Fruit fly (Drosophila melanogaster) whole organism, embryonic: Measurements from ENCODE around the gene HHEX.

ENCODE experiments used
- ATbp ChIP-seq: fragments of 200-800 bp; sonication (Bioruptor generic); optimal IDR thresholded peaks from 2 replicates; lab custom pipeline; 2017; ENCODE audit warnings: missing biosample characterization, mild to moderate bottlenecking, missing genetic modification characterization, missing genetic modification reagents
- Antp ChIP-seq: fragments of 200-800 bp; sonication (Bioruptor generic); optimal IDR thresholded peaks from 3 replicates; lab custom pipeline; 2016; ENCODE audit warnings: missing biosample characterization, missing genetic modification characterization
- Asciz ChIP-seq: fragments of 200-800 bp; sonication (Bioruptor generic); optimal IDR thresholded peaks from 2 replicates; lab custom pipeline; 2017; ENCODE audit warnings: missing biosample characterization, mild to moderate bottlenecking, missing genetic modification characterization, missing genetic modification reagents
- Bdp1 ChIP-seq: fragments of 200-800 bp; sonication (Bioruptor generic); optimal IDR thresholded peaks from 3 replicates; lab custom pipeline; 2016; ENCODE audit warnings: missing biosample characterization, missing genetic modification characterization
- CG10274 ChIP-seq: fragments of 200-800 bp; sonication (Bioruptor generic); optimal IDR thresholded peaks from 3 replicates; lab custom pipeline; 2017; ENCODE audit warnings: missing biosample characterization, mild to moderate bottlenecking, missing genetic modification characterization
- CG12391 ChIP-seq: fragments of 200-800 bp; sonication (Bioruptor generic); optimal IDR thresholded peaks from 3 replicates; lab custom pipeline; 2018; ENCODE audit warnings: missing biosample characterization, mild to moderate bottlenecking, missing genetic modification characterization, moderate library complexity
- CG13775 ChIP-seq: fragments of 200-800 bp; sonication (Bioruptor generic); optimal IDR thresholded peaks from 3 replicates; lab custom pipeline; 2017; ENCODE audit warnings: missing biosample characterization, mild to moderate bottlenecking, missing genetic modification characterization
- CG14441 ChIP-seq: fragments of 200-800 bp; sonication (Bioruptor generic); IDR thresholded peaks from 2 replicates; pipeline ENCODE4 v1.3.6; 2022; ENCODE audit warnings: missing biosample characterization, missing genetic modification characterization
- CG15269 ChIP-seq: fragments of 200-800 bp; sonication (Bioruptor generic); optimal IDR thresholded peaks from 2 replicates; lab custom pipeline; 2018; ENCODE audit warnings: missing biosample characterization, mild to moderate bottlenecking, missing genetic modification characterization, moderate library complexity
- CG1529 ChIP-seq: fragments of 200-800 bp; sonication (Bioruptor generic); optimal IDR thresholded peaks from 3 replicates; lab custom pipeline; 2018; ENCODE audit warnings: missing biosample characterization, missing genetic modification characterization
- CG15514 ChIP-seq: fragments of 200-800 bp; sonication (Bioruptor generic); optimal IDR thresholded peaks from 3 replicates; lab custom pipeline; 2017; ENCODE audit warnings: missing biosample characterization, missing genetic modification characterization, mild to moderate bottlenecking, moderate library complexity, missing genetic modification reagents
- CG17829 ChIP-seq: fragments of 200-800 bp; optimal IDR thresholded peaks from 2 replicates; lab custom pipeline; 2019; ENCODE audit warnings: missing biosample characterization, mild to moderate bottlenecking, missing genetic modification characterization, moderate library complexity
- CG2875 ChIP-seq: fragments of 200-800 bp; sonication (Bioruptor generic); optimal IDR thresholded peaks from 2 replicates; lab custom pipeline; 2017; ENCODE audit warnings: missing biosample characterization, mild to moderate bottlenecking, missing genetic modification characterization, missing genetic modification reagents
- CG30403 ChIP-seq: fragments of 200-800 bp; sonication (Bioruptor generic); optimal IDR thresholded peaks from 3 replicates; lab custom pipeline; 2016; ENCODE audit warnings: missing biosample characterization, missing genetic modification characterization
- CG32772 ChIP-seq: fragments of 200-800 bp; sonication (Bioruptor generic); IDR thresholded peaks from 2 replicates; pipeline ENCODE4 v1.3.6; 2022; ENCODE audit warnings: missing biosample characterization, missing genetic modification characterization
- CG33557 ChIP-seq: fragments of 200-800 bp; sonication (Bioruptor generic); optimal IDR thresholded peaks from 2 replicates; lab custom pipeline; 2019; ENCODE audit warnings: missing biosample characterization, mild to moderate bottlenecking, missing genetic modification characterization, moderate library complexity
- CG5953 ChIP-seq: fragments of 200-800 bp; sonication (Bioruptor generic); IDR thresholded peaks from 2 replicates; pipeline ENCODE4 v1.3.6; 2022; ENCODE audit warnings: missing biosample characterization, missing genetic modification characterization
- CG6689 ChIP-seq: fragments of 200-800 bp; sonication (Bioruptor generic); IDR thresholded peaks from 2 replicates; pipeline ENCODE4 v1.3.6; 2022; ENCODE audit warnings: missing biosample characterization, missing genetic modification characterization
- CG7745 ChIP-seq: fragments of 200-800 bp; sonication (Bioruptor generic); optimal IDR thresholded peaks from 2 replicates; lab custom pipeline; 2018; ENCODE audit warnings: missing biosample characterization, mild to moderate bottlenecking, missing genetic modification characterization, moderate library complexity
- CG7839 ChIP-seq: fragments of 200-800 bp; sonication (Bioruptor generic); optimal IDR thresholded peaks from 3 replicates; lab custom pipeline; 2018; ENCODE audit warnings: missing biosample characterization, mild to moderate bottlenecking, missing genetic modification characterization, moderate library complexity
- CG8281 ChIP-seq: fragments of 200-800 bp; sonication (Bioruptor generic); optimal IDR thresholded peaks from 2 replicates; lab custom pipeline; 2018; ENCODE audit warnings: missing biosample characterization, mild to moderate bottlenecking, missing genetic modification characterization, moderate library complexity
- CG8290 ChIP-seq, 3 experiments: fragments of 200-800 bp; sonication (Bioruptor generic); optimal IDR thresholded peaks; 2 replicates each; lab custom pipeline; 2016 to 2019; ENCODE audit warnings: missing biosample characterization in 3 of 3, missing genetic modification characterization in 3 of 3, mild to moderate bottlenecking in 2 of 3, moderate library complexity in 1 of 3
- CG8765 ChIP-seq: fragments of 200-800 bp; sonication (Bioruptor generic); IDR thresholded peaks from 2 replicates; pipeline ENCODE4 v1.3.6; 2022; ENCODE audit warnings: missing biosample characterization, missing genetic modification characterization
- CG9932 ChIP-seq: fragments of 200-800 bp; sonication (Bioruptor generic); IDR thresholded peaks from 2 replicates; pipeline ENCODE4 v1.3.6; 2022; ENCODE audit warnings: missing biosample characterization, missing genetic modification characterization
- Camta ChIP-seq: fragments of 200-800 bp; sonication (Bioruptor generic); optimal IDR thresholded peaks from 2 replicates; lab custom pipeline; 2016; ENCODE audit warnings: missing biosample characterization, missing genetic modification characterization
- D19A ChIP-seq: fragments of 200-800 bp; optimal IDR thresholded peaks from 3 replicates; lab custom pipeline; 2019; ENCODE audit warnings: missing biosample characterization, mild to moderate bottlenecking, missing genetic modification characterization, moderate library complexity
- Fer1 ChIP-seq: fragments of 200-800 bp; sonication (Bioruptor generic); optimal IDR thresholded peaks from 2 replicates; lab custom pipeline; 2017; ENCODE audit warnings: missing biosample characterization, mild to moderate bottlenecking, missing genetic modification characterization
- Gsc ChIP-seq: fragments of 200-800 bp; sonication (Bioruptor generic); IDR thresholded peaks from 2 replicates; pipeline ENCODE4 v1.3.6; 2022; ENCODE audit warnings: missing biosample characterization, missing genetic modification characterization
- HHEX ChIP-seq: fragments of 200-800 bp; sonication (Bioruptor generic); optimal IDR thresholded peaks from 3 replicates; lab custom pipeline; 2017; ENCODE audit warnings: missing biosample characterization, mild to moderate bottlenecking, missing genetic modification characterization, missing genetic modification reagents
- Hr3 ChIP-seq: fragments of 200-800 bp; sonication (Bioruptor generic); optimal IDR thresholded peaks from 3 replicates; lab custom pipeline; 2016; ENCODE audit warnings: missing biosample characterization, missing genetic modification characterization
- Lhr ChIP-seq: fragments of 200-800 bp; sonication (Bioruptor generic); optimal IDR thresholded peaks from 3 replicates; lab custom pipeline; 2017; ENCODE audit warnings: mild to moderate bottlenecking, missing biosample characterization, missing genetic modification reagents, missing genetic modification characterization
- NC2α ChIP-seq: fragments of 200-800 bp; sonication (Bioruptor generic); optimal IDR thresholded peaks from 2 replicates; lab custom pipeline; 2016; ENCODE audit warnings: missing biosample characterization, missing genetic modification characterization
- Oli ChIP-seq: fragments of 200-800 bp; sonication (Bioruptor generic); optimal IDR thresholded peaks from 2 replicates; lab custom pipeline; 2018; ENCODE audit warnings: missing biosample characterization, mild to moderate bottlenecking, missing genetic modification characterization, moderate library complexity
- Poxn ChIP-seq: fragments of 200-800 bp; sonication (Bioruptor generic); IDR thresholded peaks from 2 replicates; pipeline ENCODE4 v1.3.6; 2022; ENCODE audit warnings: missing biosample characterization, missing genetic modification characterization
- Vsx1 ChIP-seq: fragments of 200-800 bp; sonication (Bioruptor generic); optimal IDR thresholded peaks from 2 replicates; lab custom pipeline; 2017; ENCODE audit warnings: missing biosample characterization, mild to moderate bottlenecking, missing genetic modification characterization, missing genetic modification reagents
- amos ChIP-seq: fragments of 200-800 bp; sonication (Bioruptor generic); IDR thresholded peaks from 2 replicates; pipeline ENCODE4 v1.3.6; 2022; ENCODE audit warnings: missing biosample characterization, missing genetic modification characterization; ENCODE audit not compliant: partially characterized antibody
- ase ChIP-seq: fragments of 200-800 bp; sonication (Bioruptor generic); IDR thresholded peaks from 3 replicates; pipeline ENCODE4 v1.3.6; 2022; ENCODE audit warnings: missing biosample characterization, missing genetic modification characterization
- bowl ChIP-seq: fragments of 200-800 bp; sonication (Bioruptor generic); IDR thresholded peaks from 2 replicates; pipeline ENCODE4 v1.3.6; 2022; ENCODE audit warnings: missing biosample characterization, missing genetic modification characterization
- br ChIP-seq: fragments of >200 bp; optimal IDR thresholded peaks from 2 replicates; lab custom pipeline; 2017
- crp ChIP-seq, 2 experiments: fragments of 200-800 bp; sonication (Bioruptor generic); optimal IDR thresholded peaks; 2 replicates in 1 of 2; 3 replicates in 1 of 2; lab custom pipeline; 2017; ENCODE audit warnings: missing biosample characterization in 2 of 2, missing genetic modification characterization in 2 of 2, mild to moderate bottlenecking in 1 of 2, moderate library complexity in 1 of 2
- gcm2 ChIP-seq: fragments of 200-800 bp; sonication (Bioruptor generic); optimal IDR thresholded peaks from 2 replicates; lab custom pipeline; 2016; ENCODE audit warnings: missing biosample characterization, missing genetic modification characterization
- grn ChIP-seq: fragments of 200-800 bp; sonication (Bioruptor generic); optimal IDR thresholded peaks from 3 replicates; lab custom pipeline; 2017; ENCODE audit warnings: missing biosample characterization, missing genetic modification characterization
- lbe ChIP-seq: fragments of 200-800 bp; sonication (Bioruptor generic); optimal IDR thresholded peaks from 2 replicates; lab custom pipeline; 2016; ENCODE audit warnings: missing biosample characterization, mild to moderate bottlenecking, missing genetic modification characterization
- pzg ChIP-seq: fragments of 200-800 bp; sonication (Bioruptor generic); optimal IDR thresholded peaks from 3 replicates; lab custom pipeline; 2018; ENCODE audit warnings: missing biosample characterization, mild to moderate bottlenecking, missing genetic modification characterization, moderate library complexity
- run ChIP-seq: fragments of 200-800 bp; sonication (Bioruptor generic); optimal IDR thresholded peaks from 3 replicates; lab custom pipeline; 2018; ENCODE audit warnings: missing biosample characterization, mild to moderate bottlenecking, missing genetic modification characterization
- seq ChIP-seq: fragments of 200-800 bp; sonication (Bioruptor generic); IDR thresholded peaks from 2 replicates; pipeline ENCODE4 v1.3.6; 2022; ENCODE audit warnings: missing biosample characterization, missing genetic modification characterization
- trh ChIP-seq: fragments of 200-800 bp; sonication (Bioruptor generic); optimal IDR thresholded peaks from 2 replicates; lab custom pipeline; 2016; ENCODE audit warnings: missing biosample characterization, missing genetic modification characterization
- twi ChIP-seq: fragments of 200-800 bp; optimal IDR thresholded peaks from 2 replicates; lab custom pipeline; 2019; ENCODE audit warnings: missing biosample characterization, mild to moderate bottlenecking, missing genetic modification characterization, moderate library complexity
- unpg ChIP-seq: fragments of 200-800 bp; sonication (Bioruptor generic); optimal IDR thresholded peaks from 3 replicates; lab custom pipeline; 2018; ENCODE audit warnings: missing biosample characterization, mild to moderate bottlenecking, missing genetic modification characterization, moderate library complexity

HHEX gene

dm6 chr3R:21111964-21112740 is 31.4 kb upstream of the HHEX start (continued):
- TF ChIP-seq CG14441 (GFP tag; lab: Robert Waterston, UW) (peak; percentile 55; the same call in 1 of the 2 replicates), br (no peak), seq (GFP tag; lab: Robert Waterston, UW) (peak; percentile 38; the same call in 1 of the 2 replicates), crp (GFP tag; optimal IDR thresholded peaks at IDR 0.05; lab: Kevin White, UChicago) (no peak), gcm2 (GFP tag; lab: Kevin White, UChicago) (no peak), CG1529 (GFP tag; lab: Kevin White, UChicago) (peak; percentile 32), Camta (GFP tag; lab: Kevin White, UChicago) (no peak), CG15514 (GFP tag; lab: Kevin White, UChicago) (no peak), CG33557 (GFP tag; lab: Kevin White, UChicago) (no peak), Gsc (GFP tag; lab: Robert Waterston, UW) (no peak), Vsx1 (GFP tag; lab: Kevin White, UChicago) (no peak), run (peak; percentile 39), ase (GFP tag; lab: Robert Waterston, UW) (no peak), Poxn (GFP tag; lab: Robert Waterston, UW) (no peak), CG13775 (GFP tag; lab: Kevin White, UChicago) (peak; percentile 9), Lhr (GFP tag; lab: Kevin White, UChicago) (no peak), CG7839 (tag; lab: Kevin White, UChicago) (peak; percentile 51), CG30403 (GFP tag; lab: Kevin White, UChicago) (peak; percentile 23), lbe (GFP tag; lab: Kevin White, UChicago) (no peak), CG2875 (GFP tag; lab: Kevin White, UChicago) (no peak), HHEX (GFP tag; lab: Kevin White, UChicago) (peak; percentile 47), Hr3 (no peak), ATbp (GFP tag; lab: Kevin White, UChicago) (peak; percentile 29), pzg (GFP tag; lab: Kevin White, UChicago) (no peak), Bdp1 (GFP tag; lab: Kevin White, UChicago) (no peak), bowl (GFP tag; lab: Robert Waterston, UW) (peak; percentile 51; the same call in 1 of the 2 replicates), CG15269 (peak; percentile 60), CG9932 (GFP tag; lab: Robert Waterston, UW) (0 out of 2 replicates have a peak, but pooled peaks have one; percentile 17), grn (no peak), CG32772 (GFP tag; lab: Robert Waterston, UW) (0 out of 2 replicates have a peak, but pooled peaks have one; percentile 30), Antp (GFP tag; lab: Kevin White, UChicago) (peak; percentile 24), trh (no peak), CG10274 (GFP tag; lab: Kevin White, UChicago) (peak; percentile 11), CG6689 (GFP tag; lab: Robert Waterston, UW) (no peak), Oli (peak; percentile 67), CG7745 (tag; lab: Kevin White, UChicago) (no peak), twi (no peak), CG8765 (GFP tag; lab: Robert Waterston, UW) (no peak; the same call in 1 of the 2 replicates), CG8290 (GFP tag; optimal IDR thresholded peaks at IDR 0.05; lab: Kevin White, UChicago) (peak; percentile 50), CG8290 (tag; optimal IDR thresholded peaks at IDR 0.05; lab: Kevin White, UChicago) (no peak), Fer1 (GFP tag; lab: Kevin White, UChicago) (peak; percentile 37), CG5953 (GFP tag; lab: Robert Waterston, UW) (no peak), unpg (GFP tag; lab: Kevin White, UChicago) (peak; percentile 24), Asciz (GFP tag; lab: Kevin White, UChicago) (peak; percentile 38), D19A (tag; lab: Kevin White, UChicago) (no peak), NC2α (GFP tag; lab: Kevin White, UChicago) (no peak), CG17829 (peak; percentile 19), amos (GFP tag; lab: Robert Waterston, UW) (no peak), CG8281 (tag; lab: Kevin White, UChicago) (peak; percentile 10), CG12391 (tag; lab: Kevin White, UChicago) (peak; percentile 38)
